Worm (Caenorhabditis elegans) whole organism, L1 larva: Measurements from ENCODE around the gene F26A10.2.

ENCODE experiments used
- C34B4.2 ChIP-seq: sonication (generic microtip); optimal IDR thresholded peaks from 2 replicates; lab custom pipeline; 2017; ENCODE audit warnings: mild to moderate bottlenecking, missing genetic modification characterization, missing compliant biosample characterization
- Y116A8C.19 ChIP-seq: sonication (generic microtip); optimal IDR thresholded peaks from 2 replicates; lab custom pipeline; 2016; ENCODE audit warnings: missing compliant biosample characterization, missing genetic modification characterization, borderline replicate concordance
- ama-1 ChIP-seq: fragments of 150-350 bp; optimal IDR thresholded peaks from 2 replicates; lab custom pipeline; 2014
- blmp-1 ChIP-seq: fragments of 150-350 bp; optimal IDR thresholded peaks from 2 replicates; lab custom pipeline; 2014; ENCODE audit warnings: missing biosample characterization, missing genetic modification characterization
- ceh-63 ChIP-seq: fragments of 200-800 bp; sonication (Bioruptor generic); optimal IDR thresholded peaks from 2 replicates; lab custom pipeline; 2018; ENCODE audit warnings: mild to moderate bottlenecking, missing genetic modification characterization, missing compliant biosample characterization
- ceh-82 ChIP-seq, 3 experiments: fragments of 150-350 bp in 1 of 3; sonication (generic microtip) in 2 of 3; optimal IDR thresholded peaks; 2 replicates each; lab custom pipeline; 2014 to 2017; ENCODE audit warnings: missing biosample characterization in 3 of 3, missing genetic modification characterization in 3 of 3
- ceh-88 ChIP-seq: fragments of 200-800 bp; sonication (Bioruptor generic); IDR thresholded peaks from 2 replicates; pipeline ENCODE4 v1.3.6; 2022; ENCODE audit warnings: missing genetic modification characterization, missing compliant biosample characterization
- dpl-1 ChIP-seq, 3 experiments: fragments of 150-350 bp in 2 of 3; sonication (generic microtip) in 1 of 3; optimal IDR thresholded peaks; 2 replicates each; lab custom pipeline; 2014 to 2017; ENCODE audit warnings: missing biosample characterization in 3 of 3, missing genetic modification characterization in 3 of 3, missing genetic modification reagents in 3 of 3
- dsc-1 ChIP-seq: sonication (generic microtip); optimal IDR thresholded peaks from 2 replicates; lab custom pipeline; 2016; ENCODE audit warnings: mild to moderate bottlenecking, missing genetic modification characterization, missing compliant biosample characterization
- efl-1 ChIP-seq, 4 experiments: fragments of 150-350 bp; optimal IDR thresholded peaks in 3 of 4; peaks in 1 of 4; 1 replicate in 1 of 4; 2 replicates in 3 of 4; lab custom pipeline; 2014; ENCODE audit warnings: missing biosample characterization in 2 of 4, missing genetic modification characterization in 2 of 4, missing genetic modification reagents in 2 of 4
- efl-3 ChIP-seq: fragments of 200-800 bp; sonication (Bioruptor generic); optimal IDR thresholded peaks from 2 replicates; lab custom pipeline; 2018; ENCODE audit warnings: mild to moderate bottlenecking, missing genetic modification characterization, missing compliant biosample characterization
- egl-27 ChIP-seq, 2 experiments: fragments of 150-350 bp in 1 of 2; sonication (generic microtip); optimal IDR thresholded peaks; 3 replicates each; lab custom pipeline; 2017 to 2018; ENCODE audit warnings: missing biosample characterization in 2 of 2, missing genetic modification characterization in 2 of 2, missing genetic modification reagents in 2 of 2
- elt-3 ChIP-seq, 6 experiments: fragments of 150-350 bp in 1 of 6; sonication (generic microtip); optimal IDR thresholded peaks; 2 replicates each; lab custom pipeline; 2017 to 2018; ENCODE audit warnings: missing biosample characterization in 6 of 6, missing genetic modification characterization in 6 of 6, inconsistent platforms in 1 of 6
- ets-5 ChIP-seq: fragments of 200-800 bp; sonication (Bioruptor generic); IDR thresholded peaks from 2 replicates; pipeline ENCODE4 v1.3.6; 2022; ENCODE audit warnings: missing genetic modification characterization, missing compliant biosample characterization
- fos-1 ChIP-seq: fragments of 150-350 bp; optimal IDR thresholded peaks from 2 replicates; lab custom pipeline; 2014; ENCODE audit warnings: missing biosample characterization, missing genetic modification characterization
- grh-1 ChIP-seq: fragments of 200-800 bp; sonication (Bioruptor generic); IDR thresholded peaks from 2 replicates; pipeline ENCODE4 v1.3.6; 2022; ENCODE audit warnings: missing genetic modification reagents, missing genetic modification characterization, missing compliant biosample characterization
- hlh-17 ChIP-seq: fragments of 200-800 bp; sonication (Bioruptor generic); optimal IDR thresholded peaks from 2 replicates; lab custom pipeline; 2018; ENCODE audit warnings: missing genetic modification characterization, mild to moderate bottlenecking, missing compliant biosample characterization, moderate library complexity, borderline replicate concordance
- hlh-4 ChIP-seq: sonication (generic microtip); optimal IDR thresholded peaks from 2 replicates; lab custom pipeline; 2016; ENCODE audit warnings: mild to moderate bottlenecking, missing genetic modification characterization, missing compliant biosample characterization
- hpl-2 ChIP-seq: fragments of 150-350 bp; optimal IDR thresholded peaks from 2 replicates; lab custom pipeline; 2014; ENCODE audit warnings: missing biosample characterization, missing genetic modification reagents, missing genetic modification characterization
- irx-1 ChIP-seq: sonication (generic microtip); optimal IDR thresholded peaks from 2 replicates; lab custom pipeline; 2016; ENCODE audit warnings: missing genetic modification characterization, missing compliant biosample characterization
- jun-1 ChIP-seq: fragments of 150-350 bp; optimal IDR thresholded peaks from 2 replicates; lab custom pipeline; 2014; ENCODE audit warnings: missing biosample characterization, missing genetic modification reagents, missing genetic modification characterization
- lin-13 ChIP-seq: fragments of 150-350 bp; optimal IDR thresholded peaks from 2 replicates; lab custom pipeline; 2014; ENCODE audit warnings: missing biosample characterization, missing genetic modification reagents, missing genetic modification characterization
- lin-15B ChIP-seq: fragments of 150-350 bp; sonication (generic microtip); optimal IDR thresholded peaks from 3 replicates; lab custom pipeline; 2014; ENCODE audit warnings: missing biosample characterization, missing genetic modification characterization
- lin-35 ChIP-seq, 2 experiments: fragments of 150-350 bp; optimal IDR thresholded peaks; 2 replicates each; lab custom pipeline; 2014; ENCODE audit warnings: missing biosample characterization in 2 of 2, missing genetic modification characterization in 2 of 2, missing genetic modification reagents in 2 of 2
- lin-39 ChIP-seq: fragments of 150-350 bp; optimal IDR thresholded peaks from 2 replicates; lab custom pipeline; 2014; ENCODE audit warnings: missing biosample characterization, missing genetic modification reagents, missing genetic modification characterization
- lir-3 ChIP-seq: sonication (generic microtip); optimal IDR thresholded peaks from 2 replicates; lab custom pipeline; 2016; ENCODE audit warnings: mild to moderate bottlenecking, missing genetic modification characterization, moderate library complexity, missing compliant biosample characterization; ENCODE audit not compliant: poor library complexity
- lsy-2 ChIP-seq, 2 experiments: fragments of 150-350 bp; optimal IDR thresholded peaks; 2 replicates each; lab custom pipeline; 2014; ENCODE audit warnings: missing biosample characterization in 2 of 2, missing genetic modification characterization in 2 of 2
- mab-9 ChIP-seq: fragments of 200-800 bp; sonication (Bioruptor generic); IDR thresholded peaks from 2 replicates; pipeline ENCODE4 v1.3.6; 2022; ENCODE audit warnings: missing genetic modification reagents, missing genetic modification characterization, missing compliant biosample characterization
- mdl-1 ChIP-seq, 2 experiments: fragments of 150-350 bp; optimal IDR thresholded peaks; 2 replicates each; lab custom pipeline; 2014 to 2017; ENCODE audit warnings: missing biosample characterization in 2 of 2, missing genetic modification characterization in 2 of 2, inconsistent platforms in 1 of 2
- nhr-20 ChIP-seq: sonication (generic microtip); optimal IDR thresholded peaks from 2 replicates; lab custom pipeline; 2016; ENCODE audit warnings: mild to moderate bottlenecking, missing genetic modification characterization, missing compliant biosample characterization
- nhr-237 ChIP-seq: fragments of 150-350 bp; optimal IDR thresholded peaks from 2 replicates; lab custom pipeline; 2014; ENCODE audit warnings: missing biosample characterization, missing genetic modification characterization
- nhr-47 ChIP-seq: sonication (generic microtip); optimal IDR thresholded peaks from 2 replicates; lab custom pipeline; 2016; ENCODE audit warnings: mild to moderate bottlenecking, missing genetic modification characterization, moderate library complexity, missing compliant biosample characterization
- nhr-71 ChIP-seq: sonication (generic microtip); optimal IDR thresholded peaks from 2 replicates; lab custom pipeline; 2016; ENCODE audit warnings: mild to moderate bottlenecking, missing genetic modification characterization, moderate library complexity, missing compliant biosample characterization
- nhr-84 ChIP-seq: sonication (generic microtip); optimal IDR thresholded peaks from 2 replicates; lab custom pipeline; 2017; ENCODE audit warnings: missing biosample characterization, missing genetic modification characterization
- nhr-85 ChIP-seq: sonication (generic microtip); peaks from one replicate; lab custom pipeline; 2016; ENCODE audit warnings: missing genetic modification characterization, inconsistent platforms, missing compliant biosample characterization
- nhr-90 ChIP-seq: sonication (generic microtip); optimal IDR thresholded peaks from 2 replicates; lab custom pipeline; 2016; ENCODE audit warnings: mild to moderate bottlenecking, missing genetic modification characterization, missing compliant biosample characterization; ENCODE audit not compliant: poor library complexity
- rnt-1 ChIP-seq: sonication (generic microtip); optimal IDR thresholded peaks from 2 replicates; lab custom pipeline; 2016; ENCODE audit warnings: mild to moderate bottlenecking, missing genetic modification characterization, moderate library complexity, missing compliant biosample characterization
- snpc-4 ChIP-seq: fragments of 150-350 bp; optimal IDR thresholded peaks from 2 replicates; lab custom pipeline; 2014; ENCODE audit warnings: missing biosample characterization, missing genetic modification characterization
- snu-23 ChIP-seq: sonication (generic microtip); optimal IDR thresholded peaks from 2 replicates; lab custom pipeline; 2016; ENCODE audit warnings: missing genetic modification characterization, missing compliant biosample characterization
- sup-37 ChIP-seq: fragments of 200-800 bp; sonication (Bioruptor generic); optimal IDR thresholded peaks from 2 replicates; lab custom pipeline; 2018; ENCODE audit warnings: mild to moderate bottlenecking, missing genetic modification characterization, missing compliant biosample characterization
- swsn-7 ChIP-seq: sonication (generic microtip); optimal IDR thresholded peaks from 2 replicates; lab custom pipeline; 2016; ENCODE audit warnings: missing genetic modification characterization, missing compliant biosample characterization
- tbx-2 ChIP-seq: sonication (generic microtip); optimal IDR thresholded peaks from 2 replicates; lab custom pipeline; 2016; ENCODE audit warnings: missing genetic modification characterization, missing compliant biosample characterization
- tlp-1 ChIP-seq: fragments of 150-350 bp; optimal IDR thresholded peaks from 2 replicates; lab custom pipeline; 2014; ENCODE audit warnings: missing biosample characterization, missing genetic modification characterization
- unc-130 ChIP-seq: fragments of 150-350 bp; optimal IDR thresholded peaks from 2 replicates; lab custom pipeline; 2017; ENCODE audit warnings: missing biosample characterization, missing genetic modification characterization, inconsistent platforms
- unc-86 ChIP-seq: sonication (generic microtip); optimal IDR thresholded peaks from 2 replicates; lab custom pipeline; 2016; ENCODE audit warnings: missing genetic modification characterization, missing compliant biosample characterization
- unc-98 ChIP-seq: fragments of 200-800 bp; sonication (Bioruptor generic); IDR thresholded peaks from 2 replicates; pipeline ENCODE4 v1.3.6; 2022; ENCODE audit warnings: missing genetic modification characterization, missing compliant biosample characterization
- xbp-1 ChIP-seq: sonication (generic microtip); optimal IDR thresholded peaks from 2 replicates; lab custom pipeline; 2016; ENCODE audit warnings: missing genetic modification characterization, missing compliant biosample characterization
- zag-1 ChIP-seq: fragments of 150-350 bp; optimal IDR thresholded peaks from 2 replicates; lab custom pipeline; 2014; ENCODE audit warnings: missing biosample characterization, missing genetic modification characterization
- zip-4 ChIP-seq: fragments of 200-800 bp; sonication (Bioruptor generic); optimal IDR thresholded peaks from 2 replicates; lab custom pipeline; 2018; ENCODE audit warnings: mild to moderate bottlenecking, missing genetic modification characterization, moderate library complexity, missing compliant biosample characterization
- ztf-11 ChIP-seq, 2 experiments: sonication (generic microtip); optimal IDR thresholded peaks; 2 replicates each; lab custom pipeline; 2016 to 2017; ENCODE audit warnings: missing genetic modification characterization in 2 of 2, missing biosample characterization in 1 of 2, missing compliant biosample characterization in 1 of 2

The F26A10.2 gene

DNA sequence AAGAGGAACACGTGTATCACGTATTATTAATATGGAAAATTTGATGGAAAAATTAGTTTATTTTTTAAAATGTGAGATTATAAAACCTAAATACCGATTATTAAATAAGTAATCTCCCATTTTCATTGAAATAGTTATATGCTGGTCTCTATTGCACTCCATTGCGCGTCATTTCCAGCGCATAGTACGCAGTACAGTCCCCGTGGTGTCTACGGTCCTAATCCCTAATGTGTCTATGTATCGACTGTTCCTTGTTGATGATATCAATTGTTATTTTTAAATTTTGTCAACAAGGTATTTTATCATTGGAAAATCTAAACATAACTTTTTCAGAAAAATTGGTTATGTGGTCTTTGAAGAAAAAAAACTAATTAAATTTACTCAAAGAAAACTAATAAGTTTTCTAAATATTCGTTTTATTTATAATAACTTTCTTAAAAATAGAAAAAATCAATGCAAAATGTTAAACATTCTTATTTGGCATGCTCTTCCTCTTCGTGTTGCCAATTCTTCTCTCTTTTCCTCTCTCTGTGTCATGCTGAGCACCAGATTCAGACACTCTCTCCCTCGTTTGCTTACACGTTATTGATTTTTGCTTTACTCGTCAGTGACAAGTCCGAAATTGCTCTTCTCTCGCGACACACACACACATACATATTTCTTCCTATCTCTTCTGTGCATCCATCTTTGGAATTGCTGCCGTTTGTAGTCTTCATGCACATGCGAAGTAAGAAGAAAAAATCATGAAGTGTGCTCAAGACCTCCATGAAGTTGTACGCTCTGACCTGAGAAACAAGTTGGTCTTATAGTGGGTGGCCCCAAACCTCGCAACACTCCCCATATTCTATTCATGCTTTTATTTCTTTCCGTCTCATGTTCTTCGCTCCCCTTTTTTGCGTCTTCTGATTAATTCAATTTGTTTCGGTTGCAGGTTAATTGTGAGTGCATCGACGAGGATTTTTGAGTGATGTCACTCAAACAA lies 37.0 kb upstream of the F26A10.2 start, which contains the start of gene unc-18 (continued):
- TF ChIP-seq nhr-71 (tag; lab: Kevin White, UChicago) (peak; percentile 21), lin-39 (tag; lab: Kevin White, UChicago) (no peak), hlh-4 (tag; lab: Kevin White, UChicago) (no peak), zag-1 (tag; lab: Kevin White, UChicago) (no peak), hpl-2 (GFP tag; lab: Kevin White, UChicago) (no peak), irx-1 (no peak), ceh-82 (tag; optimal IDR thresholded peaks at IDR 0.05; lab: Kevin White, UChicago) (peak; percentile 18 to 40 (median 35)), mdl-1 (tag; optimal IDR thresholded peaks at IDR 0.05; lab: Kevin White, UChicago) (no peak), nhr-85 (no peak), ceh-88 (GFP tag; lab: Robert Waterston, UW) (no peak), zip-4 (GFP tag; lab: Kevin White, UChicago) (no peak), fos-1 (no peak), ztf-11 (tag; optimal IDR thresholded peaks at IDR 0.05; lab: Kevin White, UChicago) (no peak), nhr-90 (tag; lab: Kevin White, UChicago) (no peak), unc-130 (tag; lab: Kevin White, UChicago) (no peak), mab-9 (GFP tag; lab: Robert Waterston, UW) (no peak), snpc-4 (no peak), ama-1 (lab: Kevin White, UChicago) (no peak), Y116A8C.19 (tag; lab: Kevin White, UChicago) (no peak), lin-13 (GFP tag; lab: Kevin White, UChicago) (no peak), ets-5 (GFP tag; lab: Robert Waterston, UW) (no peak), dpl-1 (GFP tag; optimal IDR thresholded peaks at IDR 0.05; lab: Kevin White, UChicago) (no peak), dsc-1 (tag; lab: Kevin White, UChicago) (no peak), unc-98 (GFP tag; lab: Robert Waterston, UW) (no peak), rnt-1 (no peak), unc-86 (tag; lab: Kevin White, UChicago) (peak; percentile 36), hlh-17 (GFP tag; lab: Kevin White, UChicago) (no peak), lin-35 (GFP tag; optimal IDR thresholded peaks at IDR 0.05; lab: Kevin White, UChicago) (peak; percentile 30 to 38), swsn-7 (tag; lab: Kevin White, UChicago) (peak; percentile 20), sup-37 (GFP tag; lab: Kevin White, UChicago) (no peak), nhr-84 (no peak), egl-27 (tag; optimal IDR thresholded peaks at IDR 0.05; lab: Kevin White, UChicago) (no peak), ceh-63 (GFP tag; lab: Kevin White, UChicago) (no peak), snu-23 (GFP tag; lab: Kevin White, UChicago) (no peak), nhr-237 (no peak), nhr-47 (tag; lab: Kevin White, UChicago) (no peak), lsy-2 (tag; optimal IDR thresholded peaks at IDR 0.05; lab: Kevin White, UChicago) (peak; percentile 9 to 26), C34B4.2 (no peak), efl-3 (GFP tag; lab: Kevin White, UChicago) (no peak), nhr-20 (tag; lab: Kevin White, UChicago) (no peak), efl-1 (optimal IDR thresholded peaks at IDR 0.05; lab: Kevin White, UChicago) (no peak), efl-1 (GFP tag; optimal IDR thresholded peaks at IDR 0.05 in 1 of 2; lab: Kevin White, UChicago) (peak in 1 of 2 experiments; percentile 33), jun-1 (tag; lab: Kevin White, UChicago) (no peak), tbx-2 (tag; lab: Kevin White, UChicago) (no peak), lir-3 (no peak), elt-3 (tag; optimal IDR thresholded peaks at IDR 0.05; lab: Kevin White, UChicago) (peak in 2 of 6 experiments; percentile 5 to 29), tlp-1 (no peak), grh-1 (GFP tag; lab: Robert Waterston, UW) (no peak), xbp-1 (tag; lab: Kevin White, UChicago) (peak; percentile 24), blmp-1 (tag; lab: Kevin White, UChicago) (no peak), lin-15B (tag; lab: Kevin White, UChicago) (no peak)
